Worm (Caenorhabditis elegans) whole organism, L4 larva: ENCODE results near the gene ZK856.4.

ENCODE experiments used
- D1046.2 ChIP-seq: fragments of 200-800 bp; sonication (Bioruptor generic); IDR thresholded peaks from 2 replicates; pipeline ENCODE4 v1.3.6; 2022; ENCODE audit warnings: missing genetic modification characterization, missing compliant biosample characterization
- R02D3.7 ChIP-seq: fragments of 150-350 bp; sonication (generic microtip); optimal IDR thresholded peaks from 3 replicates; lab custom pipeline; 2014; ENCODE audit warnings: missing biosample characterization, missing genetic modification characterization
- T20F7.1 ChIP-seq: fragments of 200-800 bp; sonication (Bioruptor generic); optimal IDR thresholded peaks from 2 replicates; lab custom pipeline; 2018; ENCODE audit warnings: mild to moderate bottlenecking, missing genetic modification characterization, missing compliant biosample characterization
- Y48G9A.11 ChIP-seq: fragments of 200-800 bp; sonication (Bioruptor generic); IDR thresholded peaks from 2 replicates; pipeline ENCODE4 v1.3.6; 2022; ENCODE audit warnings: missing genetic modification reagents, missing genetic modification characterization, missing compliant biosample characterization
- ZK337.2 ChIP-seq: fragments of 200-800 bp; sonication (Bioruptor generic); IDR thresholded peaks from 2 replicates; pipeline ENCODE4 v1.3.6; 2022; ENCODE audit warnings: missing genetic modification reagents, missing genetic modification characterization, missing compliant biosample characterization
- ama-1 ChIP-seq: fragments of 150-350 bp; optimal IDR thresholded peaks from 2 replicates; lab custom pipeline; 2014; ENCODE audit warnings: inconsistent platforms, mixed read lengths
- arid-1 ChIP-seq: fragments of 200-800 bp; sonication (Bioruptor generic); conservative IDR thresholded peaks from 2 replicates; pipeline ENCODE4 v1.3.6; 2022; ENCODE audit warnings: missing genetic modification reagents, missing genetic modification characterization, missing compliant biosample characterization
- ceh-44 ChIP-seq: fragments of 200-800 bp; sonication (Bioruptor generic); IDR thresholded peaks from 2 replicates; pipeline ENCODE4 v1.3.6; 2022; ENCODE audit warnings: missing genetic modification reagents, missing genetic modification characterization, missing compliant biosample characterization
- ceh-82 ChIP-seq: sonication (generic microtip); optimal IDR thresholded peaks from 2 replicates; lab custom pipeline; 2017; ENCODE audit warnings: missing biosample characterization, missing genetic modification characterization
- cey-2 ChIP-seq: sonication (generic microtip); optimal IDR thresholded peaks from 3 replicates; lab custom pipeline; 2017; ENCODE audit warnings: missing genetic modification characterization, mild to moderate bottlenecking, missing compliant biosample characterization, antibody characterized with exemption, borderline replicate concordance; ENCODE audit not compliant: insufficient read depth
- daf-16 ChIP-seq, 3 experiments: sonication (generic microtip); optimal IDR thresholded peaks; 2 replicates each; lab custom pipeline; 2016 to 2017; ENCODE audit warnings: missing genetic modification characterization in 3 of 3, missing genetic modification reagents in 3 of 3, mild to moderate bottlenecking in 2 of 3, missing compliant biosample characterization in 2 of 3, missing biosample characterization in 1 of 3, moderate library complexity in 1 of 3
- dmd-6 ChIP-seq: fragments of 200-800 bp; sonication (Bioruptor generic); IDR thresholded peaks from 2 replicates; pipeline ENCODE4 v1.3.6; 2022; ENCODE audit warnings: missing genetic modification reagents, missing genetic modification characterization, missing compliant biosample characterization
- dpl-1 ChIP-seq: fragments of 150-350 bp; optimal IDR thresholded peaks from 2 replicates; lab custom pipeline; 2014; ENCODE audit warnings: missing biosample characterization, missing genetic modification reagents, missing genetic modification characterization
- duxl-1 ChIP-seq: sonication (generic microtip); optimal IDR thresholded peaks from 2 replicates; lab custom pipeline; 2016; ENCODE audit warnings: mild to moderate bottlenecking, missing genetic modification characterization, moderate library complexity, missing compliant biosample characterization; ENCODE audit not compliant: poor library complexity
- dve-1 ChIP-seq: sonication (generic microtip); optimal IDR thresholded peaks from 2 replicates; lab custom pipeline; 2017; ENCODE audit warnings: antibody characterized with exemption, mild to moderate bottlenecking, missing genetic modification characterization, missing compliant biosample characterization; ENCODE audit not compliant: insufficient read depth
- fkh-10 ChIP-seq: fragments of 150-350 bp; optimal IDR thresholded peaks from 2 replicates; lab custom pipeline; 2014; ENCODE audit warnings: missing biosample characterization, missing genetic modification reagents, missing genetic modification characterization
- hlh-11 ChIP-seq: fragments of 200-800 bp; sonication (Bioruptor generic); optimal IDR thresholded peaks from 2 replicates; lab custom pipeline; 2018; ENCODE audit warnings: mild to moderate bottlenecking, missing genetic modification characterization, missing compliant biosample characterization
- hlh-30 ChIP-seq: sonication (generic microtip); optimal IDR thresholded peaks from 2 replicates; lab custom pipeline; 2017; ENCODE audit warnings: antibody characterized with exemption, mild to moderate bottlenecking, missing genetic modification characterization, missing compliant biosample characterization; ENCODE audit not compliant: insufficient read depth
- hmg-1.1 ChIP-seq: fragments of 200-800 bp; sonication (Bioruptor generic); IDR thresholded peaks from 2 replicates; pipeline ENCODE4 v1.3.6; 2022; ENCODE audit warnings: missing genetic modification reagents, missing genetic modification characterization, missing compliant biosample characterization
- jun-1 ChIP-seq: fragments of 150-350 bp; optimal IDR thresholded peaks from 2 replicates; lab custom pipeline; 2014; ENCODE audit warnings: missing biosample characterization, missing genetic modification reagents, missing genetic modification characterization
- lim-7 ChIP-seq: fragments of 200-800 bp; sonication (Bioruptor generic); IDR thresholded peaks from 2 replicates; pipeline ENCODE4 v1.3.6; 2022; ENCODE audit warnings: missing genetic modification characterization, missing compliant biosample characterization
- lin-29 ChIP-seq: fragments of 200-800 bp; sonication (Bioruptor generic); IDR thresholded peaks from 2 replicates; pipeline ENCODE4 v1.3.6; 2022; ENCODE audit warnings: missing genetic modification reagents, missing genetic modification characterization, missing compliant biosample characterization
- lin-38 ChIP-seq: fragments of 200-800 bp; sonication (Bioruptor generic); IDR thresholded peaks from 2 replicates; pipeline ENCODE4 v1.3.6; 2022; ENCODE audit warnings: missing genetic modification reagents, missing genetic modification characterization, missing compliant biosample characterization
- lsy-2 ChIP-seq, 2 experiments: fragments of 150-350 bp in 1 of 2; sonication (generic microtip) in 1 of 2; optimal IDR thresholded peaks; 2 replicates each; lab custom pipeline; 2014 to 2017; ENCODE audit warnings: missing biosample characterization in 2 of 2, missing genetic modification characterization in 2 of 2
- madf-5 ChIP-seq, 2 experiments: fragments of 200-800 bp; sonication (Bioruptor generic); IDR thresholded peaks; 2 replicates each; pipeline ENCODE4 v1.3.6; 2022; ENCODE audit warnings: missing compliant biosample characterization in 2 of 2, missing genetic modification characterization in 2 of 2
- mep-1 ChIP-seq: fragments of 150-350 bp; sonication (generic microtip); optimal IDR thresholded peaks from 3 replicates; lab custom pipeline; 2014; ENCODE audit warnings: missing biosample characterization, missing genetic modification characterization
- mes-2 ChIP-seq: sonication (generic microtip); optimal IDR thresholded peaks from 2 replicates; lab custom pipeline; 2016; ENCODE audit warnings: missing genotype, mild to moderate bottlenecking, missing genetic modification characterization, missing compliant biosample characterization; ENCODE audit not compliant: poor library complexity, severe bottlenecking
- mxl-3 ChIP-seq: fragments of 200-800 bp; sonication (Bioruptor generic); optimal IDR thresholded peaks from 2 replicates; lab custom pipeline; 2018; ENCODE audit warnings: mild to moderate bottlenecking, missing genetic modification characterization, missing compliant biosample characterization
- nhr-102 ChIP-seq: sonication (generic microtip); optimal IDR thresholded peaks from 2 replicates; lab custom pipeline; 2016; ENCODE audit warnings: mild to moderate bottlenecking, missing genetic modification characterization, moderate library complexity, missing compliant biosample characterization
- nhr-11 ChIP-seq: fragments of 150-350 bp; optimal IDR thresholded peaks from 2 replicates; lab custom pipeline; 2014; ENCODE audit warnings: missing biosample characterization, missing genetic modification characterization
- nhr-28 ChIP-seq: fragments of 150-350 bp; optimal IDR thresholded peaks from 2 replicates; lab custom pipeline; 2014; ENCODE audit warnings: missing biosample characterization, missing genetic modification characterization
- nhr-42 ChIP-seq: fragments of 200-800 bp; sonication (Bioruptor generic); IDR thresholded peaks from 2 replicates; pipeline ENCODE4 v1.3.6; 2022; ENCODE audit warnings: missing genetic modification characterization, missing compliant biosample characterization
- nhr-48 ChIP-seq: sonication (generic microtip); optimal IDR thresholded peaks from 2 replicates; lab custom pipeline; 2016; ENCODE audit warnings: mild to moderate bottlenecking, missing genetic modification characterization, missing compliant biosample characterization
- nhr-6 ChIP-seq: fragments of 150-350 bp; optimal IDR thresholded peaks from 2 replicates; lab custom pipeline; 2014; ENCODE audit warnings: missing biosample characterization, missing genetic modification characterization
- nhr-76 ChIP-seq: fragments of 150-350 bp; optimal IDR thresholded peaks from 2 replicates; lab custom pipeline; 2014; ENCODE audit warnings: missing biosample characterization, missing genetic modification characterization
- nhr-77 ChIP-seq: fragments of 150-350 bp; optimal IDR thresholded peaks from 2 replicates; lab custom pipeline; 2014; ENCODE audit warnings: missing biosample characterization, missing genetic modification characterization
- pha-4 ChIP-seq, 2 experiments: fragments of 150-350 bp in 1 of 2; fragments of 200-800 bp in 1 of 2; sonication (Bioruptor generic) in 1 of 2; IDR thresholded peaks in 1 of 2; optimal IDR thresholded peaks in 1 of 2; 2 replicates each; pipeline versions ENCODE4 v1.3.6 to Lab custom; 2014 to 2022; ENCODE audit warnings: missing genetic modification characterization in 2 of 2, missing genetic modification reagents in 2 of 2, missing biosample characterization in 1 of 2, missing compliant biosample characterization in 1 of 2
- php-3 ChIP-seq: fragments of 200-800 bp; sonication (Bioruptor generic); IDR thresholded peaks from 2 replicates; pipeline ENCODE4 v1.3.6; 2022; ENCODE audit warnings: missing genetic modification reagents, missing genetic modification characterization, missing compliant biosample characterization
- rbr-2 ChIP-seq: sonication (generic microtip); optimal IDR thresholded peaks from 2 replicates; lab custom pipeline; 2016; ENCODE audit warnings: missing genotype, missing genetic modification characterization, missing compliant biosample characterization
- set-16 ChIP-seq: fragments of 200-800 bp; sonication (Bioruptor generic); IDR thresholded peaks from 2 replicates; pipeline ENCODE4 v1.3.6; 2022; ENCODE audit warnings: missing genetic modification reagents, missing genetic modification characterization, missing compliant biosample characterization
- skn-1 ChIP-seq: fragments of 150-350 bp; optimal IDR thresholded peaks from 2 replicates; lab custom pipeline; 2014; ENCODE audit warnings: missing biosample characterization, missing genetic modification characterization
- snpc-4 ChIP-seq: fragments of 150-350 bp; optimal IDR thresholded peaks from 2 replicates; lab custom pipeline; 2014; ENCODE audit warnings: missing biosample characterization, missing genetic modification characterization
- unc-39 ChIP-seq: sonication (generic microtip); optimal IDR thresholded peaks from 2 replicates; lab custom pipeline; 2017; ENCODE audit warnings: missing biosample characterization, missing genetic modification characterization

Gene ZK856.4

DNA sequence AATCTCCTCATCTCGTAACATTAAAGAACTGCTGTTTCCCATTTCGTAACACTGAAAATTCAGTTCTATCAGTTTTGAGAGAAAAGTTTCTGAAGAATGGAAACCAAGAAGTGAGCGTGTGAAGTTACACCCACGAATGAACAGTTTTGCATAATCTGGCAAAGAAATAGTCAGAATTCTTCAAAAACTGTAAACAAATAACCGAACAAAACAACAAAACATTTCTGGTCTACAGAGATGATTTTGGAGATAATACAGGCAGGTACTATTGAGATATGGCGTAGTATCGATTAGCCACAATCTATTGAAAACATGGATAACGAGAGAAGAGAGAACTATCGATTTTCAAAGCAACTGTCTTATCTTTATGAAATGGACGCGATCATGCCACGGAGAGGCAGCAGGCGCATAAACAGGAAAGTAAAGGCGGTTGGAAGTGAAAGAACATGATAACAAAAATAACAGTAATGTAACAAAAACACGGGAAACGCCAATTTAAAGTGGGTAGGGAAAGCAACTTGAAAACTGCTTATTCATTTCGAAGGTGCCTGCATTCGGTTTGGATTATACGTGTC is 20.4 kb downstream of the ZK856.4 start, which contains the start of gene chpf-1 (continued):
- TF ChIP-seq ZK337.2 (GFP tag; lab: Robert Waterston, UW) (no peak), ceh-44 (GFP tag; lab: Robert Waterston, UW) (no peak), duxl-1 (peak; percentile 26), nhr-42 (no peak), nhr-76 (tag; lab: Kevin White, UChicago) (no peak), snpc-4 (no peak), hlh-30 (tag; lab: Kevin White, UChicago) (peak; percentile 39), cey-2 (tag; lab: Kevin White, UChicago) (no peak), nhr-102 (tag; lab: Kevin White, UChicago) (no peak), lim-7 (no peak), php-3 (GFP tag; lab: Robert Waterston, UW) (no peak), dmd-6 (GFP tag; lab: Robert Waterston, UW) (peak; percentile 33; the same call in 1 of the 2 replicates), lin-29 (GFP tag; lab: Robert Waterston, UW) (no peak), pha-4 (GFP tag; IDR thresholded peaks at IDR 0.05; lab: Robert Waterston, UW) (no peak), pha-4 (tag; optimal IDR thresholded peaks at IDR 0.05; lab: Kevin White, UChicago) (no peak), skn-1 (no peak), Y48G9A.11 (GFP tag; lab: Robert Waterston, UW) (no peak)

DNA sequence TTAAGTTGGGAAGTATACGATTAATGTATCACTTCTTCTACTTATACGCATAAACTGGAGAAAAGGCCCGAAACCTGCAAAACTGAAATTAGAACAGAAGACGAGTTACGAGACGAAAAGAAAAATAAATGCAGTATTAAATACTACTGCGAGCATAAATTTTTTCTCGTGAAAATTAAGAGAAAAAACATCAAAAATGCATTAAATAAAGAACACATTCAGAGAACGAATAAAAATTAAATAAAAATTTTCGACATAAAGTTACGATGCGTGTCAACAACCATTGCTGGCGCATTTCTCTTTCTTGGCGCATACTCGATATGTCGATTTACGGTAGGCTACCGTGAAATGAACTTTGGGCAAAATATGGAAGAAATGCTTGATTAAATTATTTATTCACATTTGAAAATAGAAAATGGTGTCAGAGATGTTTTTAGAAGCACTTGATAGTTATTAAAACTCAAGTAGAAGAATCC is 21.8 kb downstream of the ZK856.4 start, which contains the start of the genes ZK856.19 and ZK856.11:
TSS of gene ZK856.19 (minus strand) at position 51 of the 476 bp plus-strand sequence.
TSS of gene ZK856.11 (minus strand) at position 76 of the 476 bp plus-strand sequence.
- TF ChIP-seq mes-2 (peak; percentile 72), mxl-3 (GFP tag; lab: Kevin White, UChicago) (no peak), nhr-77 (peak; percentile 10), madf-5 (GFP tag; IDR thresholded peaks at IDR 0.05; lab: Robert Waterston, UW) (no peak), dve-1 (peak; percentile 44), lsy-2 (tag; optimal IDR thresholded peaks at IDR 0.05; lab: Kevin White, UChicago) (peak in 1 of 2 experiments; percentile 85), duxl-1 (peak; percentile 74), hmg-1.1 (GFP tag; lab: Robert Waterston, UW) (0 out of 2 replicates have a peak, but pooled peaks have one; percentile 23), ama-1 (lab: Kevin White, UChicago) (peak; percentile 37), jun-1 (tag; lab: Kevin White, UChicago) (no peak), hlh-11 (peak; percentile 35), dmd-6 (GFP tag; lab: Robert Waterston, UW) (peak; percentile 42; the same call in 1 of the 2 replicates), nhr-6 (tag; lab: Kevin White, UChicago) (peak; percentile 59), unc-39 (tag; lab: Kevin White, UChicago) (no peak), R02D3.7 (tag; lab: Kevin White, UChicago) (peak; percentile 13), nhr-11 (tag; lab: Kevin White, UChicago) (peak; percentile 11), nhr-102 (tag; lab: Kevin White, UChicago) (peak; percentile 64), T20F7.1 (peak; percentile 42), arid-1 (GFP tag; lab: Robert Waterston, UW) (0 out of 2 replicates have a peak, but pooled peaks have one; percentile 31), hlh-30 (tag; lab: Kevin White, UChicago) (peak; percentile 24), set-16 (GFP tag; lab: Robert Waterston, UW) (no peak), fkh-10 (no peak), ceh-82 (no peak), D1046.2 (GFP tag; lab: Robert Waterston, UW) (no peak), nhr-48 (tag; lab: Kevin White, UChicago) (peak; percentile 40), lin-38 (GFP tag; lab: Robert Waterston, UW) (peak; percentile 70), daf-16 (GFP tag; optimal IDR thresholded peaks at IDR 0.05; lab: Kevin White, UChicago) (no peak), daf-16 (tag; optimal IDR thresholded peaks at IDR 0.05; lab: Kevin White, UChicago) (peak; percentile 26), rbr-2 (tag; lab: Kevin White, UChicago) (peak; percentile 62), dpl-1 (peak; percentile 57), mep-1 (tag; lab: Kevin White, UChicago) (peak; percentile 57), nhr-28 (tag; lab: Kevin White, UChicago) (peak; percentile 47)
